Worm (Caenorhabditis elegans) whole organism, L2 larva: ENCODE results near the gene H32C10.1.
A peak's percentile ranks its signal among the peaks of the same experiment; 100 is the strongest.

Source experiments
- C34F6.9 ChIP-seq: fragments of 150-350 bp; optimal IDR thresholded peaks from 2 replicates; lab custom pipeline; 2014; ENCODE audit warnings: missing biosample characterization, missing genetic modification characterization
- F13H6.1 ChIP-seq: sonication (generic microtip); optimal IDR thresholded peaks from 2 replicates; lab custom pipeline; 2016; ENCODE audit warnings: missing genetic modification characterization, missing compliant biosample characterization
- R02D3.7 ChIP-seq: fragments of 150-350 bp; optimal IDR thresholded peaks from 2 replicates; lab custom pipeline; 2014; ENCODE audit warnings: missing biosample characterization, missing genetic modification characterization
- ZK546.5 ChIP-seq: sonication (generic microtip); optimal IDR thresholded peaks from 2 replicates; lab custom pipeline; 2017; ENCODE audit warnings: missing biosample characterization, missing genetic modification characterization
- alr-1 ChIP-seq: fragments of 150-350 bp; optimal IDR thresholded peaks from 2 replicates; lab custom pipeline; 2014; ENCODE audit warnings: missing biosample characterization, missing genetic modification characterization
- aly-2 ChIP-seq: fragments of 150-350 bp; optimal IDR thresholded peaks from 2 replicates; lab custom pipeline; 2014; ENCODE audit warnings: missing biosample characterization, missing genetic modification characterization
- ama-1 ChIP-seq: fragments of 150-350 bp; optimal IDR thresholded peaks from 2 replicates; lab custom pipeline; 2018; ENCODE audit warnings: inconsistent platforms
- blmp-1 ChIP-seq: sonication (generic microtip); optimal IDR thresholded peaks from 2 replicates; lab custom pipeline; 2017; ENCODE audit warnings: missing genetic modification characterization, mild to moderate bottlenecking, missing compliant biosample characterization, antibody characterized with exemption, moderate library complexity; ENCODE audit not compliant: insufficient read depth
- ceh-82 ChIP-seq: fragments of 150-350 bp; optimal IDR thresholded peaks from 2 replicates; lab custom pipeline; 2014; ENCODE audit warnings: missing biosample characterization, missing genetic modification characterization
- crh-2 ChIP-seq: sonication (generic microtip); optimal IDR thresholded peaks from 2 replicates; lab custom pipeline; 2017; ENCODE audit warnings: missing biosample characterization, missing genetic modification characterization
- egl-27 ChIP-seq: sonication (generic microtip); optimal IDR thresholded peaks from 3 replicates; lab custom pipeline; 2017; ENCODE audit warnings: missing biosample characterization, missing genetic modification reagents, missing genetic modification characterization
- elt-3 ChIP-seq: sonication (generic microtip); optimal IDR thresholded peaks from 2 replicates; lab custom pipeline; 2017; ENCODE audit warnings: missing biosample characterization, missing genetic modification characterization
- gmeb-1 ChIP-seq: fragments of 150-350 bp; optimal IDR thresholded peaks from 2 replicates; lab custom pipeline; 2014; ENCODE audit warnings: missing biosample characterization, missing genetic modification characterization
- lin-11 ChIP-seq: fragments of 150-350 bp; sonication (generic microtip); optimal IDR thresholded peaks from 2 replicates; lab custom pipeline; 2014; ENCODE audit warnings: missing biosample characterization, missing genetic modification characterization, inconsistent platforms, mixed read lengths
- lin-13 ChIP-seq: fragments of 150-350 bp; optimal IDR thresholded peaks from 2 replicates; lab custom pipeline; 2014; ENCODE audit warnings: missing biosample characterization, missing genetic modification reagents, missing genetic modification characterization
- lin-39 ChIP-seq: fragments of 150-350 bp; optimal IDR thresholded peaks from 2 replicates; lab custom pipeline; 2014; ENCODE audit warnings: missing biosample characterization, missing genetic modification reagents, missing genetic modification characterization
- lsy-2 ChIP-seq, 2 experiments: fragments of 150-350 bp in 1 of 2; sonication (generic microtip) in 1 of 2; optimal IDR thresholded peaks; 2 replicates each; lab custom pipeline; 2014 to 2017; ENCODE audit warnings: missing biosample characterization in 2 of 2, missing genetic modification characterization in 2 of 2
- mab-5 ChIP-seq: fragments of 150-350 bp; optimal IDR thresholded peaks from 2 replicates; lab custom pipeline; 2014; ENCODE audit warnings: missing biosample characterization, missing genetic modification characterization
- mbf-1 ChIP-seq: sonication (generic microtip); optimal IDR thresholded peaks from 2 replicates; lab custom pipeline; 2017; ENCODE audit warnings: missing biosample characterization, missing genetic modification characterization
- mdl-1 ChIP-seq, 2 experiments: fragments of 150-350 bp in 1 of 2; sonication (generic microtip) in 1 of 2; optimal IDR thresholded peaks; 2 replicates each; lab custom pipeline; 2017; ENCODE audit warnings: missing biosample characterization in 2 of 2, missing genetic modification characterization in 2 of 2
- nhr-10 ChIP-seq: sonication (generic microtip); optimal IDR thresholded peaks from 2 replicates; lab custom pipeline; 2017; ENCODE audit warnings: missing biosample characterization, missing genetic modification characterization
- nhr-11 ChIP-seq: fragments of 150-350 bp; optimal IDR thresholded peaks from 2 replicates; lab custom pipeline; 2014; ENCODE audit warnings: missing biosample characterization, missing genetic modification characterization
- nhr-12 ChIP-seq: fragments of 150-350 bp; optimal IDR thresholded peaks from 2 replicates; lab custom pipeline; 2014; ENCODE audit warnings: missing biosample characterization, missing genetic modification characterization
- nhr-129 ChIP-seq: fragments of 150-350 bp; optimal IDR thresholded peaks from 2 replicates; lab custom pipeline; 2014; ENCODE audit warnings: missing biosample characterization, missing genetic modification characterization
- nhr-21 ChIP-seq: fragments of 150-350 bp; optimal IDR thresholded peaks from 2 replicates; lab custom pipeline; 2014; ENCODE audit warnings: missing biosample characterization, missing genetic modification characterization
- nhr-23 ChIP-seq: fragments of 150-350 bp; optimal IDR thresholded peaks from 2 replicates; lab custom pipeline; 2014; ENCODE audit warnings: missing biosample characterization, missing genetic modification reagents, missing genetic modification characterization
- nhr-6 ChIP-seq: fragments of 150-350 bp; optimal IDR thresholded peaks from 2 replicates; lab custom pipeline; 2014; ENCODE audit warnings: missing biosample characterization, missing genetic modification characterization
- peb-1 ChIP-seq: fragments of 150-350 bp; optimal IDR thresholded peaks from 2 replicates; lab custom pipeline; 2014; ENCODE audit warnings: missing biosample characterization, missing genetic modification characterization
- sem-4 ChIP-seq: fragments of 150-350 bp; optimal IDR thresholded peaks from 2 replicates; lab custom pipeline; 2014; ENCODE audit warnings: missing biosample characterization, missing genetic modification reagents, missing genetic modification characterization
- sma-3 ChIP-seq: sonication (generic microtip); optimal IDR thresholded peaks from 2 replicates; lab custom pipeline; 2016; ENCODE audit warnings: missing genetic modification reagents, missing genetic modification characterization, missing compliant biosample characterization
- sma-9 ChIP-seq, 2 experiments: fragments of 150-350 bp in 1 of 2; sonication (generic microtip) in 1 of 2; optimal IDR thresholded peaks; 2 replicates each; lab custom pipeline; 2014 to 2016; ENCODE audit warnings: missing genetic modification characterization in 2 of 2, mild to moderate bottlenecking in 1 of 2, missing biosample characterization in 1 of 2, missing compliant biosample characterization in 1 of 2, missing genetic modification reagents in 1 of 2, moderate library complexity in 1 of 2
- snpc-4 ChIP-seq: fragments of 150-350 bp; optimal IDR thresholded peaks from 2 replicates; lab custom pipeline; 2014; ENCODE audit warnings: missing biosample characterization, missing genetic modification characterization
- unc-39 ChIP-seq: fragments of 150-350 bp; optimal IDR thresholded peaks from 2 replicates; lab custom pipeline; 2014; ENCODE audit warnings: missing biosample characterization, missing genetic modification characterization
- unc-55 ChIP-seq: fragments of 150-350 bp; sonication (generic microtip); optimal IDR thresholded peaks from 3 replicates; lab custom pipeline; 2014; ENCODE audit warnings: missing biosample characterization, missing genetic modification reagents, missing genetic modification characterization
- unc-62 ChIP-seq: fragments of 150-350 bp; optimal IDR thresholded peaks from 2 replicates; lab custom pipeline; 2014; ENCODE audit warnings: missing biosample characterization, missing genetic modification reagents, missing genetic modification characterization
- zag-1 ChIP-seq: fragments of 150-350 bp; optimal IDR thresholded peaks from 2 replicates; lab custom pipeline; 2014; ENCODE audit warnings: missing biosample characterization, missing genetic modification characterization
- ztf-1 ChIP-seq: fragments of 200-800 bp; sonication (Bioruptor generic); conservative IDR thresholded peaks from 2 replicates; pipeline ENCODE4 v1.3.6; 2022; ENCODE audit warnings: missing genetic modification characterization, missing compliant biosample characterization

Gene H32C10.1

ce11 chrIV:5952966-5953365 is 18.8 kb downstream of the H32C10.1 start (continued):
- TF ChIP-seq nhr-21 (tag; lab: Kevin White, UChicago) (no peak), nhr-12 (no peak), gmeb-1 (no peak), lin-13 (GFP tag; lab: Kevin White, UChicago) (peak; percentile 3), crh-2 (tag; lab: Kevin White, UChicago) (peak; percentile 64), mbf-1 (tag; lab: Kevin White, UChicago) (no peak), sem-4 (tag; lab: Kevin White, UChicago) (peak; percentile 50), lin-11 (tag; lab: Kevin White, UChicago) (no peak), unc-39 (no peak), zag-1 (tag; lab: Kevin White, UChicago) (peak; percentile 87), mab-5 (peak; percentile 54), unc-55 (GFP tag; lab: Kevin White, UChicago) (peak; percentile 89), egl-27 (tag; lab: Kevin White, UChicago) (peak; percentile 26)
- TF ChIP-seq, all 48 proteins: peak for 13

DNA sequence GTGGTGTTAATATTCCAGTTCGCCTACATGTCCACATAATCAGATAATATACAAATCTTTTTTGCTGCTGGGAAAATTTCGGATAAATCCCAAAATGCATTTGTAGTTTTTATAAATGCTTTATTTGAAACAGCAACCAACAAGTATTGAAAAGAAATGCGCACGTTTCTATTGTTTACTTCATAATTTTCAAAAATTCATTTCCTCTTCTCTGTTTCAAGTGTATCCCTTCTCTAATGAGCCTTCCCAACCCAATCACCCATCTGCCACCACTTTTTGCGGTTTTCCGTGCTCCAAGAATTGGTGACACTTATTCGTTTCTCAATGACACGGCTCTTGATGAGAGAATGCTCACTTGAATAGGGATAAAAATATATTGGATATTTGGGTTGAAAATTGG is 20.6 kb downstream of the H32C10.1 start:
- no peak for TF ChIP-seq nhr-10 (tag; lab: Kevin White, UChicago)
- no peak for TF ChIP-seq ama-1 (lab: Kevin White, UChicago)
- TF ChIP-seq nhr-23 (tag; lab: Kevin White, UChicago), result no peak
- no peak for TF ChIP-seq ZK546.5
- no peak for TF ChIP-seq alr-1
- no peak for TF ChIP-seq egl-27 (tag; lab: Kevin White, UChicago)
- TF ChIP-seq C34F6.9 (tag; lab: Kevin White, UChicago), result no peak
- TF ChIP-seq aly-2 (tag; lab: Kevin White, UChicago), result no peak

DNA sequence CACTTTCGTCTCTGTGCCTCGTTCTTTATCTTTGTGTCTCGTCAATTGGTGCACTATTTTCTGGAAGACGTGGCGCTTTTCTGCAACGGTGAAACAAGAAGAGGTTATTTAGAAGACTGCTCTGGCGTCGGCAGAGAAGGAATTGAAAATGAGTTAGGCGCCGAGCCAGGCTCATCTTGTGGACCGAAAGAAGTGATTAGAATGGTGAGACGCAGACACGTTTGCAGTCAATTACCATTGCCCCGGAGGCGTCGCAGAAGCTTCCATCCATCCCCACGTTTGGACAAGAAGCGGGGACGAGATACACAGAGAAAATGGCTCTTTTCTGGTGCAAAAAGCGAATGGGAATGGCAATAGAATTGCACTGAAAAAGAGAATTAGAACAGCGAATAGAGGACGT is 25.8 kb downstream of the H32C10.1 start:
- TF ChIP-seq mbf-1 (tag; lab: Kevin White, UChicago) (no peak), zag-1 (tag; lab: Kevin White, UChicago) (peak; percentile 69), sem-4 (tag; lab: Kevin White, UChicago) (peak; percentile 13), lsy-2 (tag; optimal IDR thresholded peaks at IDR 0.05; lab: Kevin White, UChicago) (peak in 1 of 2 experiments; percentile 35), snpc-4 (tag; lab: Kevin White, UChicago) (no peak), crh-2 (tag; lab: Kevin White, UChicago) (peak; percentile 69), nhr-129 (tag; lab: Kevin White, UChicago) (peak; percentile 22), unc-55 (GFP tag; lab: Kevin White, UChicago) (peak; percentile 26), lin-11 (tag; lab: Kevin White, UChicago) (peak; percentile 21), C34F6.9 (tag; lab: Kevin White, UChicago) (peak; percentile 18)

ce11 chrIV:5962219-5962945 is 28.2 kb downstream of the H32C10.1 start, which contains the start of gene K02B2.6:
Gene K02B2.6, minus strand, starts transcription at chrIV:5962269.
- TF ChIP-seq nhr-23 (tag; lab: Kevin White, UChicago), result no peak
- TF ChIP-seq lin-39 (tag; lab: Kevin White, UChicago), result no peak
- TF ChIP-seq unc-62, result no peak
- TF ChIP-seq nhr-6, result no peak
- no peak for TF ChIP-seq mdl-1 (tag; optimal IDR thresholded peaks at IDR 0.05; lab: Kevin White, UChicago)
- TF ChIP-seq egl-27 (tag; lab: Kevin White, UChicago), result no peak
- no peak for TF ChIP-seq unc-55 (GFP tag; lab: Kevin White, UChicago)
- no peak for TF ChIP-seq sma-3
- no peak for TF ChIP-seq ztf-1 (GFP tag; lab: Robert Waterston, UW)
- TF ChIP-seq F13H6.1 (tag; lab: Kevin White, UChicago), result no peak
- no peak for TF ChIP-seq gmeb-1
- no peak for TF ChIP-seq peb-1
- no peak for TF ChIP-seq aly-2 (tag; lab: Kevin White, UChicago)
- TF ChIP-seq elt-3 (tag; lab: Kevin White, UChicago), result no peak
- no peak for TF ChIP-seq blmp-1
- TF ChIP-seq R02D3.7 (tag; lab: Kevin White, UChicago), result no peak

DNA sequence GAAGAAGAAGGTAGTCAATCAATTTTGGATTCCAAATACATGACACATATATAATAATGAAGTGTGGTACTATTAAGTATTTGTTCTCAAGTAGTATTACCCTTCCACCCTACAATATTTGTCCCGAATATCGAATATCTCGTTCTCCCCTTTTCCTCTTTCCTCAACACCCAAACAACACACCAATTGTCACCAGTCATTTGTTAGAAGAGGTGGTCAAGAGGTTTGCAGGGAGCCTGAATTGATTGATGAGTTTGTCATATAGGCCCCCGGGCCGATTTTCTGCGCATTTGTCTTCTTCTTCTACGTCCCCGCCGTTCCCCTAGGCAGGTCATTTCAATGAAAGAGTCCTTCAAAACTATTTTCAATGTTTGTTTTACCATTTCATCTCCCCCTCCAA is 30.1 kb downstream of the H32C10.1 start:
- TF ChIP-seq crh-2 (tag; lab: Kevin White, UChicago) (no peak), sma-9 (GFP tag; optimal IDR thresholded peaks at IDR 0.05; lab: Kevin White, UChicago) (no peak), sma-9 (tag; optimal IDR thresholded peaks at IDR 0.05; lab: Kevin White, UChicago) (no peak), ceh-82 (tag; lab: Kevin White, UChicago) (no peak), nhr-21 (tag; lab: Kevin White, UChicago) (no peak), nhr-11 (no peak), mab-5 (no peak), C34F6.9 (tag; lab: Kevin White, UChicago) (no peak), nhr-12 (no peak), gmeb-1 (no peak), ama-1 (lab: Kevin White, UChicago) (no peak)
